Fruit fly (Drosophila melanogaster) whole organism, adult: ENCODE measurements around the gene Ir7b.

Source experiments
- CG12768 ChIP-seq: fragments of 200-800 bp; sonication (Bioruptor generic); optimal IDR thresholded peaks from 2 replicates; lab custom pipeline; 2017; ENCODE audit warnings: missing biosample characterization, missing genetic modification characterization, mild to moderate bottlenecking, moderate library complexity, missing genetic modification reagents
- CG33017 ChIP-seq: fragments of 200-800 bp; sonication (Bioruptor generic); optimal IDR thresholded peaks from 2 replicates; lab custom pipeline; 2018; ENCODE audit warnings: missing biosample characterization, mild to moderate bottlenecking, missing genetic modification characterization, moderate library complexity
- Clk ChIP-seq: fragments of 200-800 bp; sonication (Bioruptor generic); optimal IDR thresholded peaks from 2 replicates; lab custom pipeline; 2017; ENCODE audit warnings: missing biosample characterization, missing genetic modification characterization
- kay ChIP-seq: fragments of 200-800 bp; sonication (Bioruptor generic); peaks from one replicate; lab custom pipeline; 2016; ENCODE audit warnings: missing biosample characterization, missing genetic modification characterization, borderline replicate concordance
- ovo ChIP-seq: fragments of 200-800 bp; sonication (Bioruptor generic); optimal IDR thresholded peaks from 2 replicates; lab custom pipeline; 2016; ENCODE audit warnings: missing biosample characterization, missing genetic modification characterization
- toe ChIP-seq: fragments of 200-800 bp; sonication (Bioruptor generic); optimal IDR thresholded peaks from 2 replicates; lab custom pipeline; 2016; ENCODE audit warnings: missing biosample characterization, missing genetic modification characterization

- no peak for TF ChIP-seq Clk
- no peak for TF ChIP-seq kay (GFP tag; lab: Kevin White, UChicago)
- TF ChIP-seq CG33017 (tag; lab: Kevin White, UChicago): no peak
- peak; percentile 50 for TF ChIP-seq ovo
- no peak for TF ChIP-seq toe
- TF ChIP-seq CG12768: no peak
Measured at dm6 chrX:7911983-7912630, 45.3 kb upstream of the Ir7b start, which contains the start of gene snz.
